Fruit fly (Drosophila melanogaster) S2 (cell line): ENCODE data around the gene CG10598.

Experiments
- CG8478 ChIP-seq: fragments of >200 bp; optimal IDR thresholded peaks from 2 replicates; lab custom pipeline; 2018
- CTCF ChIP-seq, 2 experiments: fragments of >200 bp; optimal IDR thresholded peaks; 2 replicates each; lab custom pipeline; 2018

DNA sequence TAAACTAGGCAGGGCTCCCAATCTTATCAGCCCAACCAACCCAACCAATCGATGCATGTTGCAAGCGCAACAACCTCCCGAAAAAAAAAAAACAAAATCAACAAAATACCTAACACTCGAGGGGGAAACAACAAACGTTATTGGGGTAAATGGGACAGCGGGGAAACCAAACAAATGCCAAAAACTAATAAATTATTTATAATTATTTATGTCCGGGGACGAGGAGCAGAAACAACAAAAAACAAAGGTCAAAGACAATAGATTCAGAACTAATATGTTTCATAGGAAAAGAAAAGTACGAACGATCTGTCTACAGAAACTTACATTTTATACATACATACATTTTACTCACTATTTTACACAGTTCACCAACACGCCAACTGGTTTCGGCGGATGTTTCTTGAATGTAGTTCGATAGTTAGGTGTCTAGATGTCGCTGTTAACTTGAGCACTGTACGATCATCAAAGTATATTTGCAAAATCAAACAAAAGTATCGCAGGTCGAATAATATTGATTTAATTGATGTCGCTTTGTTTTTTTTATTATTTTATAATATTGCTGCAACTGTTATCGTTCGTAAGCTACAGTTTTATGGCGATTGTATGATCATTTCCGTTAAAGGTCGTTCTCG lies 51.0 kb downstream of the CG10598 start:
- TF ChIP-seq CG8478: no peak
- TF ChIP-seq CTCF (optimal IDR thresholded peaks at IDR 0.05; lab: Kevin White, UChicago): peak; percentile 93 to 94
